Fruit fly (Drosophila melanogaster): Measurements from ENCODE around the gene CG42249.
"Not testable (repeated sequence)": the region's sequence is repeated elsewhere in the genome, so short reads cannot be mapped to it uniquely, and the experiment has no call there.

Gene CG42249

dm6 chrX:11095973-11096372 is at the start of gene CG42249:
Gene CG42249, plus strand, starts transcription at chrX:11096273.
- TF ChIP-seq Xrp1 (GFP tag; IDR thresholded peaks at IDR 0.05); otp (GFP tag; IDR thresholded peaks at IDR 0.05); ash1 (GFP tag; optimal IDR thresholded peaks at IDR 0.05): not testable (repeated sequence)

dm6 chrX:11053456-11053855 is 42.6 kb upstream of the CG42249 start, which contains the start of gene CG1552:
Gene CG1552, minus strand, starts transcription at chrX:11053556.
- TF ChIP-seq tin (GFP tag; optimal IDR thresholded peaks at IDR 0.05) (no peak), HHEX (GFP tag; optimal IDR thresholded peaks at IDR 0.05) (no peak), CG16779 (GFP tag; IDR thresholded peaks at IDR 0.05) (no peak), CG9609 (GFP tag; optimal IDR thresholded peaks at IDR 0.05) (no peak), eve (GFP tag; optimal IDR thresholded peaks at IDR 0.05) (no peak)

dm6 chrX:11059519-11059918 is 36.6 kb upstream of the CG42249 start, which contains the start of gene CG1545:
Gene CG1545, minus strand, starts transcription at chrX:11059619.
- TF ChIP-seq gem (tag; optimal IDR thresholded peaks at IDR 0.05), result no peak
- TF ChIP-seq CG12071 (GFP tag; optimal IDR thresholded peaks at IDR 0.05), result no peak
- TF ChIP-seq hbn (GFP tag; IDR thresholded peaks at IDR 0.05; ENCODE audit: partially characterized antibody), result no peak
- no peak for TF ChIP-seq kni (GFP tag; optimal IDR thresholded peaks at IDR 0.05)
- no peak for TF ChIP-seq amos (GFP tag; IDR thresholded peaks at IDR 0.05; ENCODE audit: partially characterized antibody)
- TF ChIP-seq fd64A (GFP tag; optimal IDR thresholded peaks at IDR 0.05), result no peak
- TF ChIP-seq dmrt99B (tag; optimal IDR thresholded peaks at IDR 0.05), result no peak
- TF ChIP-seq CG1233 (GFP tag; optimal IDR thresholded peaks at IDR 0.05), result no peak
- TF ChIP-seq CG18599 (GFP tag; optimal IDR thresholded peaks at IDR 0.05), result no peak

dm6 chrX:11063070-11063469 is 33.0 kb upstream of the CG42249 start, which contains the start of gene CG1537:
Gene CG1537, minus strand, starts transcription at chrX:11063170.
- TF ChIP-seq sisA (GFP tag; IDR thresholded peaks at IDR 0.05), result no peak
- TF ChIP-seq Aef1 (GFP tag; IDR thresholded peaks at IDR 0.05), result no peak
- no peak for TF ChIP-seq NC2α (GFP tag; optimal IDR thresholded peaks at IDR 0.05)
- no peak for TF ChIP-seq dati (GFP tag; IDR thresholded peaks at IDR 0.05)
- TF ChIP-seq CG14860 (GFP tag; IDR thresholded peaks at IDR 0.05; ENCODE audit: partially characterized antibody), result no peak
- TF ChIP-seq CG33557 (GFP tag; optimal IDR thresholded peaks at IDR 0.05), result no peak
- no peak for TF ChIP-seq pros (GFP tag; optimal IDR thresholded peaks at IDR 0.05)
- no peak for TF ChIP-seq TFAM (GFP tag; optimal IDR thresholded peaks at IDR 0.05)
- TF ChIP-seq Abd-B (GFP tag; optimal IDR thresholded peaks at IDR 0.05), result no peak

dm6 chrX:11066252-11066651 is 29.8 kb upstream of the CG42249 start, which contains the start of gene CG15203:
Gene CG15203, plus strand, starts transcription at chrX:11066552.
- no peak for TF ChIP-seq chif (GFP tag; optimal IDR thresholded peaks at IDR 0.05)
- no peak for TF ChIP-seq CG4617 (GFP tag; optimal IDR thresholded peaks at IDR 0.05; ENCODE audit: borderline replicate concordance)
- TF ChIP-seq row (GFP tag; IDR thresholded peaks at IDR 0.05), result peak; percentile 28; the same call in 1 of the 3 replicates
- TF ChIP-seq Med (GFP tag), result peak; percentile 30
- TF ChIP-seq CG6683 (GFP tag; optimal IDR thresholded peaks at IDR 0.05), result no peak
- TF ChIP-seq CG2120 (GFP tag; optimal IDR thresholded peaks at IDR 0.05), result no peak
- no peak for TF ChIP-seq Deaf1 (tag; optimal IDR thresholded peaks at IDR 0.05)
- TF ChIP-seq D19B (GFP tag; optimal IDR thresholded peaks at IDR 0.05), result peak; percentile 76
- no peak for TF ChIP-seq CG10321 (GFP tag; IDR thresholded peaks at IDR 0.05)
- TF ChIP-seq CG17359 (tag; optimal IDR thresholded peaks at IDR 0.05), result no peak

All from whole organism, embryonic.